Worm (Caenorhabditis elegans): ENCODE data around the gene C33H5.2.

- no peak for TF ChIP-seq cog-1 (tag; optimal IDR thresholded peaks at IDR 0.05)
- no peak for TF ChIP-seq ref-1 (GFP tag; conservative IDR thresholded peaks at IDR 0.05)
- TF ChIP-seq flt-1 (GFP tag; IDR thresholded peaks at IDR 0.05), result no peak
- no peak for TF ChIP-seq ztf-29 (GFP tag; IDR thresholded peaks at IDR 0.05)
- no peak for TF ChIP-seq T22C8.4 (GFP tag; IDR thresholded peaks at IDR 0.05)
- no peak for TF ChIP-seq med-1 (GFP tag; optimal IDR thresholded peaks at IDR 0.05; ENCODE audit: insufficient read depth)
These were observed 34.7 kb upstream of the C33H5.2 start, which contains the start of gene rdl-1 for ce11 chrIV:7770162-7770561.

All from whole organism, midembryonic.